Fruit fly (Drosophila melanogaster) S2 (cell line): Measurements from ENCODE around the gene Hex-t2.

ENCODE experiments used
- CG8478 ChIP-seq: fragments of >200 bp; optimal IDR thresholded peaks from 2 replicates; lab custom pipeline; 2018
- CTCF ChIP-seq, 2 experiments: fragments of >200 bp; optimal IDR thresholded peaks; 2 replicates each; lab custom pipeline; 2018

- TF ChIP-seq CG8478 (lab: Kevin White, UChicago) = no peak
- no peak for TF ChIP-seq CTCF (optimal IDR thresholded peaks at IDR 0.05; lab: Kevin White, UChicago)
Observed at dm6 chr3R:26480362-26480761, 29.9 kb downstream of the Hex-t2 start.
